Worm (Caenorhabditis elegans) whole organism, L1 larva: ENCODE measurements around the gene T23F2.2.

Experiments used
- C16A3.4 ChIP-seq: fragments of 150-350 bp; optimal IDR thresholded peaks from 2 replicates; lab custom pipeline; 2014; ENCODE audit warnings: missing biosample characterization, missing genetic modification characterization
- F16B12.6 ChIP-seq: fragments of 150-350 bp; optimal IDR thresholded peaks from 2 replicates; lab custom pipeline; 2014; ENCODE audit warnings: missing biosample characterization, missing genetic modification characterization
- Y116A8C.19 ChIP-seq: sonication (generic microtip); optimal IDR thresholded peaks from 2 replicates; lab custom pipeline; 2016; ENCODE audit warnings: missing compliant biosample characterization, missing genetic modification characterization, borderline replicate concordance
- aha-1 ChIP-seq: fragments of 150-350 bp; optimal IDR thresholded peaks from 2 replicates; lab custom pipeline; 2014; ENCODE audit warnings: missing biosample characterization, missing genetic modification characterization
- aly-2 ChIP-seq: fragments of 150-350 bp; optimal IDR thresholded peaks from 2 replicates; lab custom pipeline; 2014; ENCODE audit warnings: missing biosample characterization, missing genetic modification characterization
- blmp-1 ChIP-seq: fragments of 150-350 bp; optimal IDR thresholded peaks from 2 replicates; lab custom pipeline; 2014; ENCODE audit warnings: missing biosample characterization, missing genetic modification characterization
- ceh-63 ChIP-seq: fragments of 200-800 bp; sonication (Bioruptor generic); optimal IDR thresholded peaks from 2 replicates; lab custom pipeline; 2018; ENCODE audit warnings: mild to moderate bottlenecking, missing genetic modification characterization, missing compliant biosample characterization
- ceh-8 ChIP-seq: fragments of 200-800 bp; sonication (Bioruptor generic); optimal IDR thresholded peaks from 2 replicates; lab custom pipeline; 2018; ENCODE audit warnings: mild to moderate bottlenecking, missing genetic modification characterization, moderate library complexity, missing compliant biosample characterization
- elt-2 ChIP-seq: sonication (generic microtip); optimal IDR thresholded peaks from 2 replicates; lab custom pipeline; 2016; ENCODE audit warnings: missing genetic modification characterization, mild to moderate bottlenecking, inconsistent platforms, missing compliant biosample characterization, missing genetic modification reagents
- elt-3 ChIP-seq, 6 experiments: fragments of 150-350 bp in 1 of 6; sonication (generic microtip); optimal IDR thresholded peaks; 2 replicates each; lab custom pipeline; 2017 to 2018; ENCODE audit warnings: missing biosample characterization in 6 of 6, missing genetic modification characterization in 6 of 6, inconsistent platforms in 1 of 6
- ets-5 ChIP-seq: fragments of 200-800 bp; sonication (Bioruptor generic); IDR thresholded peaks from 2 replicates; pipeline ENCODE4 v1.3.6; 2022; ENCODE audit warnings: missing genetic modification characterization, missing compliant biosample characterization
- fkh-8 ChIP-seq: sonication (generic microtip); optimal IDR thresholded peaks from 2 replicates; lab custom pipeline; 2016; ENCODE audit warnings: mild to moderate bottlenecking, missing genetic modification characterization, missing compliant biosample characterization
- fos-1 ChIP-seq: fragments of 150-350 bp; optimal IDR thresholded peaks from 2 replicates; lab custom pipeline; 2014; ENCODE audit warnings: missing biosample characterization, missing genetic modification characterization
- grh-1 ChIP-seq: fragments of 200-800 bp; sonication (Bioruptor generic); IDR thresholded peaks from 2 replicates; pipeline ENCODE4 v1.3.6; 2022; ENCODE audit warnings: missing genetic modification reagents, missing genetic modification characterization, missing compliant biosample characterization
- irx-1 ChIP-seq: sonication (generic microtip); optimal IDR thresholded peaks from 2 replicates; lab custom pipeline; 2016; ENCODE audit warnings: missing genetic modification characterization, missing compliant biosample characterization
- lin-14 ChIP-seq: fragments of 200-800 bp; sonication (Bioruptor generic); optimal IDR thresholded peaks from 2 replicates; lab custom pipeline; 2018; ENCODE audit warnings: mild to moderate bottlenecking, missing genetic modification characterization, moderate library complexity, missing compliant biosample characterization
- lin-35 ChIP-seq, 2 experiments: fragments of 150-350 bp; optimal IDR thresholded peaks; 2 replicates each; lab custom pipeline; 2014; ENCODE audit warnings: missing biosample characterization in 2 of 2, missing genetic modification characterization in 2 of 2, missing genetic modification reagents in 2 of 2
- lir-3 ChIP-seq: sonication (generic microtip); optimal IDR thresholded peaks from 2 replicates; lab custom pipeline; 2016; ENCODE audit warnings: mild to moderate bottlenecking, missing genetic modification characterization, moderate library complexity, missing compliant biosample characterization; ENCODE audit not compliant: poor library complexity
- lsy-2 ChIP-seq, 2 experiments: fragments of 150-350 bp; optimal IDR thresholded peaks; 2 replicates each; lab custom pipeline; 2014; ENCODE audit warnings: missing biosample characterization in 2 of 2, missing genetic modification characterization in 2 of 2
- mdl-1 ChIP-seq, 2 experiments: fragments of 150-350 bp; optimal IDR thresholded peaks; 2 replicates each; lab custom pipeline; 2014 to 2017; ENCODE audit warnings: missing biosample characterization in 2 of 2, missing genetic modification characterization in 2 of 2, inconsistent platforms in 1 of 2
- mep-1 ChIP-seq: fragments of 150-350 bp; optimal IDR thresholded peaks from 2 replicates; lab custom pipeline; 2014; ENCODE audit warnings: missing biosample characterization, missing genetic modification characterization
- nhr-11 ChIP-seq: fragments of 150-350 bp; optimal IDR thresholded peaks from 2 replicates; lab custom pipeline; 2014; ENCODE audit warnings: missing biosample characterization, missing genetic modification characterization
- nhr-19 ChIP-seq: fragments of 200-800 bp; sonication (Bioruptor generic); conservative IDR thresholded peaks from 2 replicates; pipeline ENCODE4 v1.3.6; 2022; ENCODE audit warnings: missing genetic modification characterization, missing compliant biosample characterization
- nhr-20 ChIP-seq: sonication (generic microtip); optimal IDR thresholded peaks from 2 replicates; lab custom pipeline; 2016; ENCODE audit warnings: mild to moderate bottlenecking, missing genetic modification characterization, missing compliant biosample characterization
- nhr-237 ChIP-seq: fragments of 150-350 bp; optimal IDR thresholded peaks from 2 replicates; lab custom pipeline; 2014; ENCODE audit warnings: missing biosample characterization, missing genetic modification characterization
- nhr-47 ChIP-seq: sonication (generic microtip); optimal IDR thresholded peaks from 2 replicates; lab custom pipeline; 2016; ENCODE audit warnings: mild to moderate bottlenecking, missing genetic modification characterization, moderate library complexity, missing compliant biosample characterization
- nhr-71 ChIP-seq: sonication (generic microtip); optimal IDR thresholded peaks from 2 replicates; lab custom pipeline; 2016; ENCODE audit warnings: mild to moderate bottlenecking, missing genetic modification characterization, moderate library complexity, missing compliant biosample characterization
- nhr-85 ChIP-seq: sonication (generic microtip); peaks from one replicate; lab custom pipeline; 2016; ENCODE audit warnings: missing genetic modification characterization, inconsistent platforms, missing compliant biosample characterization
- nhr-90 ChIP-seq: sonication (generic microtip); optimal IDR thresholded peaks from 2 replicates; lab custom pipeline; 2016; ENCODE audit warnings: mild to moderate bottlenecking, missing genetic modification characterization, missing compliant biosample characterization; ENCODE audit not compliant: poor library complexity
- rnt-1 ChIP-seq: sonication (generic microtip); optimal IDR thresholded peaks from 2 replicates; lab custom pipeline; 2016; ENCODE audit warnings: mild to moderate bottlenecking, missing genetic modification characterization, moderate library complexity, missing compliant biosample characterization
- snpc-4 ChIP-seq: fragments of 150-350 bp; optimal IDR thresholded peaks from 2 replicates; lab custom pipeline; 2014; ENCODE audit warnings: missing biosample characterization, missing genetic modification characterization
- snu-23 ChIP-seq: sonication (generic microtip); optimal IDR thresholded peaks from 2 replicates; lab custom pipeline; 2016; ENCODE audit warnings: missing genetic modification characterization, missing compliant biosample characterization
- sox-4 ChIP-seq: sonication (generic microtip); optimal IDR thresholded peaks from 2 replicates; lab custom pipeline; 2016; ENCODE audit warnings: missing genetic modification characterization, missing compliant biosample characterization
- sup-37 ChIP-seq: fragments of 200-800 bp; sonication (Bioruptor generic); optimal IDR thresholded peaks from 2 replicates; lab custom pipeline; 2018; ENCODE audit warnings: mild to moderate bottlenecking, missing genetic modification characterization, missing compliant biosample characterization
- swsn-7 ChIP-seq: sonication (generic microtip); optimal IDR thresholded peaks from 2 replicates; lab custom pipeline; 2016; ENCODE audit warnings: missing genetic modification characterization, missing compliant biosample characterization
- tbx-2 ChIP-seq: sonication (generic microtip); optimal IDR thresholded peaks from 2 replicates; lab custom pipeline; 2016; ENCODE audit warnings: missing genetic modification characterization, missing compliant biosample characterization
- unc-130 ChIP-seq: fragments of 150-350 bp; optimal IDR thresholded peaks from 2 replicates; lab custom pipeline; 2017; ENCODE audit warnings: missing biosample characterization, missing genetic modification characterization, inconsistent platforms
- unc-30 ChIP-seq: sonication (generic microtip); optimal IDR thresholded peaks from 2 replicates; lab custom pipeline; 2017; ENCODE audit warnings: missing biosample characterization, missing genetic modification characterization
- unc-62 ChIP-seq: fragments of 150-350 bp; optimal IDR thresholded peaks from 2 replicates; lab custom pipeline; 2014; ENCODE audit warnings: missing biosample characterization, missing genetic modification reagents, missing genetic modification characterization
- unc-98 ChIP-seq: fragments of 200-800 bp; sonication (Bioruptor generic); IDR thresholded peaks from 2 replicates; pipeline ENCODE4 v1.3.6; 2022; ENCODE audit warnings: missing genetic modification characterization, missing compliant biosample characterization
- vab-15 ChIP-seq: sonication (generic microtip); optimal IDR thresholded peaks from 2 replicates; lab custom pipeline; 2017; ENCODE audit warnings: missing genotype, mild to moderate bottlenecking, missing genetic modification characterization, missing compliant biosample characterization
- ztf-4 ChIP-seq: fragments of 150-350 bp; optimal IDR thresholded peaks from 2 replicates; lab custom pipeline; 2014; ENCODE audit warnings: missing biosample characterization, missing genetic modification characterization

Gene T23F2.2

ce11 chrX:5467308-5467707, 37.7 kb downstream of the T23F2.2 start (continued):
- TF ChIP-seq ceh-8 (GFP tag; lab: Kevin White, UChicago) (no peak), nhr-90 (peak; percentile 61), blmp-1 (tag; lab: Kevin White, UChicago) (peak; percentile 62), aha-1 (no peak), swsn-7 (tag; lab: Kevin White, UChicago) (no peak), snu-23 (GFP tag; lab: Kevin White, UChicago) (peak; percentile 47), aly-2 (tag; lab: Kevin White, UChicago) (no peak), elt-3 (tag; optimal IDR thresholded peaks at IDR 0.05; lab: Kevin White, UChicago) (peak; percentile 63 to 99 (median 94)), F16B12.6 (tag; lab: Kevin White, UChicago) (no peak), snpc-4 (tag; lab: Kevin White, UChicago) (no peak), ceh-63 (GFP tag; lab: Kevin White, UChicago) (no peak), nhr-237 (tag; lab: Kevin White, UChicago) (no peak), rnt-1 (tag; lab: Kevin White, UChicago) (no peak), elt-2 (peak; percentile 87), mdl-1 (tag; optimal IDR thresholded peaks at IDR 0.05; lab: Kevin White, UChicago) (peak in 1 of 2 experiments; percentile 71), nhr-20 (tag; lab: Kevin White, UChicago) (peak; percentile 76), tbx-2 (tag; lab: Kevin White, UChicago) (no peak), lsy-2 (tag; optimal IDR thresholded peaks at IDR 0.05; lab: Kevin White, UChicago) (no peak), nhr-47 (tag; lab: Kevin White, UChicago) (peak; percentile 12), nhr-11 (tag; lab: Kevin White, UChicago) (no peak), ztf-4 (tag; lab: Kevin White, UChicago) (no peak), sup-37 (GFP tag; lab: Kevin White, UChicago) (no peak), lir-3 (tag; lab: Kevin White, UChicago) (no peak), unc-130 (tag; lab: Kevin White, UChicago) (no peak), fkh-8 (tag; lab: Kevin White, UChicago) (no peak), fos-1 (tag; lab: Kevin White, UChicago) (no peak), grh-1 (GFP tag; lab: Robert Waterston, UW) (peak; percentile 61), unc-62 (no peak), unc-30 (no peak), irx-1 (tag; lab: Kevin White, UChicago) (no peak), vab-15 (tag; lab: Kevin White, UChicago) (no peak), C16A3.4 (tag; lab: Kevin White, UChicago) (no peak), ets-5 (no peak), lin-35 (GFP tag; optimal IDR thresholded peaks at IDR 0.05; lab: Kevin White, UChicago) (peak in 1 of 2 experiments; percentile 39)

- TF ChIP-seq nhr-20 (tag; lab: Kevin White, UChicago) (peak; percentile 46), nhr-90 (peak; percentile 9), lin-14 (peak; percentile 26), tbx-2 (tag; lab: Kevin White, UChicago) (peak; percentile 1), nhr-47 (tag; lab: Kevin White, UChicago) (no peak), nhr-85 (tag; lab: Kevin White, UChicago) (peak; percentile 85), nhr-71 (peak; percentile 3), nhr-19 (GFP tag; lab: Robert Waterston, UW) (0 out of 2 replicates have a peak, but pooled peaks have one; percentile 3), sox-4 (no peak)
Observed at ce11 chrX:5466149-5466548, 38.9 kb downstream of the T23F2.2 start.

- no peak for TF ChIP-seq snpc-4 (tag; lab: Kevin White, UChicago)
- no peak for TF ChIP-seq ets-5
- TF ChIP-seq mep-1 = no peak
- TF ChIP-seq ceh-63 (GFP tag; lab: Kevin White, UChicago) = no peak
- no peak for TF ChIP-seq Y116A8C.19 (tag; lab: Kevin White, UChicago)
- no peak for TF ChIP-seq unc-98 (GFP tag; lab: Robert Waterston, UW)
- TF ChIP-seq elt-2 = peak; percentile 71
Observed at ce11 chrX:5465631-5466030, 39.4 kb downstream of the T23F2.2 start.
